Fruit fly (Drosophila melanogaster) whole organism, adult: ENCODE data around the gene CG3225.

Experiments
- CG11617 ChIP-seq: fragments of 200-800 bp; sonication (Bioruptor generic); optimal IDR thresholded peaks from 2 replicates; lab custom pipeline; 2017; ENCODE audit warnings: mild to moderate bottlenecking, missing biosample characterization, missing genetic modification reagents, missing genetic modification characterization
- CG12768 ChIP-seq: fragments of 200-800 bp; sonication (Bioruptor generic); optimal IDR thresholded peaks from 2 replicates; lab custom pipeline; 2017; ENCODE audit warnings: missing biosample characterization, missing genetic modification characterization, mild to moderate bottlenecking, moderate library complexity, missing genetic modification reagents
- CG14711 ChIP-seq: fragments of 200-800 bp; sonication (Bioruptor generic); optimal IDR thresholded peaks from 2 replicates; lab custom pipeline; 2018; ENCODE audit warnings: missing biosample characterization, mild to moderate bottlenecking, missing genetic modification characterization, moderate library complexity
- CG1620 ChIP-seq: fragments of 200-800 bp; sonication (Bioruptor generic); optimal IDR thresholded peaks from 2 replicates; lab custom pipeline; 2016; ENCODE audit warnings: missing biosample characterization, missing genetic modification characterization
- CG33017 ChIP-seq: fragments of 200-800 bp; sonication (Bioruptor generic); optimal IDR thresholded peaks from 2 replicates; lab custom pipeline; 2018; ENCODE audit warnings: missing biosample characterization, mild to moderate bottlenecking, missing genetic modification characterization, moderate library complexity
- CG5204 ChIP-seq: fragments of 200-800 bp; sonication (Bioruptor generic); optimal IDR thresholded peaks from 2 replicates; lab custom pipeline; 2016; ENCODE audit warnings: missing biosample characterization, missing genetic modification characterization
- CG7045 ChIP-seq: fragments of 200-800 bp; sonication (Bioruptor generic); optimal IDR thresholded peaks from 2 replicates; lab custom pipeline; 2017; ENCODE audit warnings: missing biosample characterization, mild to moderate bottlenecking, missing genetic modification characterization
- CG7101 ChIP-seq: fragments of 200-800 bp; sonication (Bioruptor generic); optimal IDR thresholded peaks from 2 replicates; lab custom pipeline; 2018; ENCODE audit warnings: missing biosample characterization, mild to moderate bottlenecking, missing genetic modification characterization, moderate library complexity
- Clk ChIP-seq: fragments of 200-800 bp; sonication (Bioruptor generic); optimal IDR thresholded peaks from 2 replicates; lab custom pipeline; 2017; ENCODE audit warnings: missing biosample characterization, missing genetic modification characterization
- Crg-1 ChIP-seq: fragments of 200-800 bp; sonication (Bioruptor generic); optimal IDR thresholded peaks from 2 replicates; lab custom pipeline; 2016; ENCODE audit warnings: missing biosample characterization, missing genetic modification characterization
- Hr96 ChIP-seq: fragments of 200-800 bp; sonication (Bioruptor generic); optimal IDR thresholded peaks from 2 replicates; lab custom pipeline; 2016; ENCODE audit warnings: missing biosample characterization, missing genetic modification characterization
- Mnt ChIP-seq: fragments of 200-800 bp; sonication (Bioruptor generic); optimal IDR thresholded peaks from 2 replicates; lab custom pipeline; 2016; ENCODE audit warnings: missing biosample characterization, mild to moderate bottlenecking, missing genetic modification characterization
- bab1 ChIP-seq: fragments of 200-800 bp; sonication (Bioruptor generic); optimal IDR thresholded peaks from 3 replicates; lab custom pipeline; 2019; ENCODE audit warnings: missing biosample characterization, mild to moderate bottlenecking, missing genetic modification characterization, moderate library complexity
- cic ChIP-seq: fragments of 200-800 bp; sonication (Bioruptor generic); optimal IDR thresholded peaks from 2 replicates; lab custom pipeline; 2017; ENCODE audit warnings: missing biosample characterization, mild to moderate bottlenecking, missing genetic modification characterization, moderate library complexity
- cnc ChIP-seq, 2 experiments: fragments of >200 bp; optimal IDR thresholded peaks; 2 replicates each; lab custom pipeline; 2017
- kay ChIP-seq: fragments of 200-800 bp; sonication (Bioruptor generic); peaks from one replicate; lab custom pipeline; 2016; ENCODE audit warnings: missing biosample characterization, missing genetic modification characterization, borderline replicate concordance
- ovo ChIP-seq: fragments of 200-800 bp; sonication (Bioruptor generic); optimal IDR thresholded peaks from 2 replicates; lab custom pipeline; 2016; ENCODE audit warnings: missing biosample characterization, missing genetic modification characterization
- pad ChIP-seq: fragments of 200-800 bp; sonication (Bioruptor generic); optimal IDR thresholded peaks from 3 replicates; lab custom pipeline; 2017; ENCODE audit warnings: missing biosample characterization, missing genetic modification characterization, mild to moderate bottlenecking, moderate library complexity, missing genetic modification reagents
- tj ChIP-seq: fragments of 200-800 bp; sonication (Bioruptor generic); optimal IDR thresholded peaks from 3 replicates; lab custom pipeline; 2017; ENCODE audit warnings: missing biosample characterization, mild to moderate bottlenecking, missing genetic modification characterization, moderate library complexity
- toe ChIP-seq: fragments of 200-800 bp; sonication (Bioruptor generic); optimal IDR thresholded peaks from 2 replicates; lab custom pipeline; 2016; ENCODE audit warnings: missing biosample characterization, missing genetic modification characterization

The CG3225 gene

dm6 chr2L:4821757-4822156 lies 3.7 kb upstream of the CG3225 start, which contains the start of gene CG15628:
CG15628 (plus strand) TSS chr2L:4821774.
- TF ChIP-seq CG7101 (no peak), pad (GFP tag; lab: Kevin White, UChicago) (no peak), kay (GFP tag; lab: Kevin White, UChicago) (no peak), toe (GFP tag; lab: Kevin White, UChicago) (no peak), Hr96 (GFP tag; lab: Kevin White, UChicago) (no peak), CG12768 (no peak), cnc (optimal IDR thresholded peaks at IDR 0.05; lab: Kevin White, UChicago) (no peak), Mnt (no peak), CG7045 (GFP tag; lab: Kevin White, UChicago) (no peak), CG11617 (GFP tag; lab: Kevin White, UChicago) (no peak), CG33017 (tag; lab: Kevin White, UChicago) (no peak), CG14711 (tag; lab: Kevin White, UChicago) (no peak), bab1 (GFP tag; lab: Kevin White, UChicago) (no peak), Crg-1 (GFP tag; lab: Kevin White, UChicago) (no peak), tj (no peak), Clk (GFP tag; lab: Kevin White, UChicago) (no peak), CG5204 (GFP tag; lab: Kevin White, UChicago) (no peak), ovo (GFP tag; lab: Kevin White, UChicago) (no peak), CG1620 (GFP tag; lab: Kevin White, UChicago) (no peak), cic (GFP tag; lab: Kevin White, UChicago) (no peak)

- TF ChIP-seq Clk (GFP tag; lab: Kevin White, UChicago) (peak; percentile 39), CG7101 (peak; percentile 42), CG11617 (GFP tag; lab: Kevin White, UChicago) (peak; percentile 31), ovo (GFP tag; lab: Kevin White, UChicago) (no peak), CG33017 (tag; lab: Kevin White, UChicago) (peak; percentile 34), CG1620 (GFP tag; lab: Kevin White, UChicago) (no peak), toe (GFP tag; lab: Kevin White, UChicago) (peak; percentile 23), CG14711 (tag; lab: Kevin White, UChicago) (peak; percentile 28), kay (GFP tag; lab: Kevin White, UChicago) (no peak), bab1 (GFP tag; lab: Kevin White, UChicago) (no peak), CG7045 (GFP tag; lab: Kevin White, UChicago) (peak; percentile 76), CG5204 (GFP tag; lab: Kevin White, UChicago) (peak; percentile 55), Hr96 (GFP tag; lab: Kevin White, UChicago) (peak; percentile 63), tj (no peak), Crg-1 (GFP tag; lab: Kevin White, UChicago) (no peak), pad (GFP tag; lab: Kevin White, UChicago) (peak; percentile 26), cnc (optimal IDR thresholded peaks at IDR 0.05; lab: Kevin White, UChicago) (no peak), cic (GFP tag; lab: Kevin White, UChicago) (no peak), CG12768 (peak; percentile 68), Mnt (no peak)
Measured at dm6 chr2L:4821319-4821717, 3.3 kb upstream of the CG3225 start.

- TF ChIP-seq CG33017 (tag; lab: Kevin White, UChicago) = peak; percentile 25
- no peak for TF ChIP-seq pad (GFP tag; lab: Kevin White, UChicago)
- TF ChIP-seq CG5204 (GFP tag; lab: Kevin White, UChicago) = peak; percentile 70
- peak; percentile 40 for TF ChIP-seq CG11617 (GFP tag; lab: Kevin White, UChicago)
- TF ChIP-seq CG1620 (GFP tag; lab: Kevin White, UChicago) = peak; percentile 15
- no peak for TF ChIP-seq CG12768
- peak; percentile 68 for TF ChIP-seq toe (GFP tag; lab: Kevin White, UChicago)
Measured at dm6 chr2L:4820448-4821318, 2.6 kb upstream of the CG3225 start.

dm6 chr2L:4819995-4820394 lies 1.9 kb upstream of the CG3225 start:
- TF ChIP-seq CG7045 (GFP tag; lab: Kevin White, UChicago) (no peak), cic (GFP tag; lab: Kevin White, UChicago) (no peak), ovo (GFP tag; lab: Kevin White, UChicago) (no peak), Crg-1 (GFP tag; lab: Kevin White, UChicago) (no peak), CG33017 (tag; lab: Kevin White, UChicago) (no peak), CG14711 (tag; lab: Kevin White, UChicago) (no peak), cnc (optimal IDR thresholded peaks at IDR 0.05; lab: Kevin White, UChicago) (no peak), CG1620 (GFP tag; lab: Kevin White, UChicago) (no peak), tj (no peak), kay (GFP tag; lab: Kevin White, UChicago) (no peak), pad (GFP tag; lab: Kevin White, UChicago) (no peak), Mnt (no peak), Clk (GFP tag; lab: Kevin White, UChicago) (no peak), toe (GFP tag; lab: Kevin White, UChicago) (no peak)

dm6 chr2L:4813023-4813339 lies 5.1 kb downstream of the CG3225 start:
- TF ChIP-seq CG11617 (GFP tag; lab: Kevin White, UChicago) (no peak), ovo (GFP tag; lab: Kevin White, UChicago) (no peak), pad (GFP tag; lab: Kevin White, UChicago) (no peak), cnc (optimal IDR thresholded peaks at IDR 0.05; lab: Kevin White, UChicago) (no peak), Hr96 (GFP tag; lab: Kevin White, UChicago) (no peak), tj (no peak), CG12768 (no peak), CG5204 (GFP tag; lab: Kevin White, UChicago) (no peak), Clk (GFP tag; lab: Kevin White, UChicago) (no peak), CG7045 (GFP tag; lab: Kevin White, UChicago) (no peak), kay (GFP tag; lab: Kevin White, UChicago) (no peak), Crg-1 (GFP tag; lab: Kevin White, UChicago) (no peak), CG33017 (tag; lab: Kevin White, UChicago) (no peak), bab1 (GFP tag; lab: Kevin White, UChicago) (no peak)
